Worm (Caenorhabditis elegans): ENCODE data around the gene Y22F5A.11.

Y22F5A.11 gene

DNA sequence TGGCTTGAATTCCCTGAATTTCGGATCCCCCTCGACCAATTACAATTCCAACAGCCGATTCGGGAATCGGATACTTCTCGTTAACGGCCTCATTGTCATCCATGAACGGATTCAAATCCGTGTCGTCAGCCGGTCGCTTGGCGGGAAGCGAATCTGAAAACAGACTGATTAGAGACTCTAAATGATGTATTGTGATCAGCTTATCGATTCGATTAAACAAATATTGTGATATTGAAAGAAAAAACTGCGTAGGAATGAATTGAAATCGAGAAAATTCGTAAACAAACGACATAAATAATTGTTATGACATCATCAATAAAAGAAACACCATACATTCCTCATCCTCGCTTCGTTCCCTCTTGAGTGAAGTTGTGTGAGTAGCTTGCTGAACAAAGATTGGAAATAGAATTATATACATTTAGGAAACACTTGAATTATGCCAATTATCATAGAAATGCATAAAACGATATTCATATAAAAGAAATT, 37.4 kb downstream of the Y22F5A.11 start:
- TF ChIP-seq Y55F3AM.14 (GFP tag; optimal IDR thresholded peaks at IDR 0.05) = no peak
- no peak for TF ChIP-seq fos-1 (tag; optimal IDR thresholded peaks at IDR 0.05)
- no peak for TF ChIP-seq sem-4 (tag; optimal IDR thresholded peaks at IDR 0.05)
- no peak for TF ChIP-seq R02D3.7 (tag; optimal IDR thresholded peaks at IDR 0.05)

DNA sequence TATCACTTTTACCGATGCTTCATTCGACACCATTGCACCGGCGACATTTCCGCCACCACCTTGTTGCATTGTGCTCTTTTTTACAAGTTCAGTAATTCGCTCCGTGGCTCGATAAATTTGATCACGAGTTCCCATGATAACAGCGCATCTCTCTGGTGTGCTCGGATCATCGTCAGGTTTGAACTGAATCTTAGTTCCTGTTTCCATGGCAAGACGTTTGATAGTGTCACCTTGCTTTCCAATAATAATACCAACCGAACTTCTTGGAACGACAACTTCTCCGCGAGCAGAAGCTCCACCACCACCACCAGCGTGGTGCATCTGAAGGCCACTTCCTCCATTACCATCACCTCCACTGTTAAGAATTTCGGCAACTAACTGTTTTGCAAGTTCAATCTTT, 38.3 kb downstream of the Y22F5A.11 start:
- TF ChIP-seq ceh-82 (tag; optimal IDR thresholded peaks at IDR 0.05) (no peak), nhr-12 (tag; optimal IDR thresholded peaks at IDR 0.05) (no peak), dmd-4 (tag; optimal IDR thresholded peaks at IDR 0.05) (no peak), gmeb-1 (tag; optimal IDR thresholded peaks at IDR 0.05) (no peak), crh-2 (tag; optimal IDR thresholded peaks at IDR 0.05) (no peak), unc-62 (GFP tag; optimal IDR thresholded peaks at IDR 0.05) (no peak), unc-39 (tag; optimal IDR thresholded peaks at IDR 0.05) (no peak), nhr-237 (tag; optimal IDR thresholded peaks at IDR 0.05) (no peak), nhr-10 (tag; optimal IDR thresholded peaks at IDR 0.05) (no peak), sma-3 (GFP tag; optimal IDR thresholded peaks at IDR 0.05) (no peak), skn-1 (tag; optimal IDR thresholded peaks at IDR 0.05) (no peak), mab-5 (tag; optimal IDR thresholded peaks at IDR 0.05) (no peak), egl-27 (tag; optimal IDR thresholded peaks at IDR 0.05) (no peak), ztf-1 (GFP tag; conservative IDR thresholded peaks at IDR 0.05) (no peak)

DNA sequence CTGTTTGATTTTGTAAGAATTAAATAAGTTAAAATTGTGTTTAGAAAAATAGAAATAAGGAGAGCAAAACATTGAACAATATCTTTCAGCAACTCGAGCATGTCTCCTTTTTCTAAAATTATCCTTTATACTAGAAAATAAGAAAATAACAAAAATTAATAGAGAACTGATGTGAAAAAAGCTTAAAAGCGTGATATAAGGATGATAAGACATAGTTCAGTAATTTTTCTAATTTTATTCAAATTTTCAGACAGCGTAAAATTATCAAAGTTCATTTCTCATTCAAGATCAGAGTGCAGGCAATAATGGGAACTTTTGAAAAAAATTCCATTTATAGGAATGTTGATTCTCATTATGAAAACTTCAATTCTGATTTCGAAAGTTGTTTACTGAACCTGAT, 42.1 kb downstream of the Y22F5A.11 start, which contains the start of gene str-182:
TSS of gene str-182 (minus strand) at position 101 of the 400 bp plus-strand sequence.
- TF ChIP-seq mab-5 (tag; optimal IDR thresholded peaks at IDR 0.05) = no peak

DNA sequence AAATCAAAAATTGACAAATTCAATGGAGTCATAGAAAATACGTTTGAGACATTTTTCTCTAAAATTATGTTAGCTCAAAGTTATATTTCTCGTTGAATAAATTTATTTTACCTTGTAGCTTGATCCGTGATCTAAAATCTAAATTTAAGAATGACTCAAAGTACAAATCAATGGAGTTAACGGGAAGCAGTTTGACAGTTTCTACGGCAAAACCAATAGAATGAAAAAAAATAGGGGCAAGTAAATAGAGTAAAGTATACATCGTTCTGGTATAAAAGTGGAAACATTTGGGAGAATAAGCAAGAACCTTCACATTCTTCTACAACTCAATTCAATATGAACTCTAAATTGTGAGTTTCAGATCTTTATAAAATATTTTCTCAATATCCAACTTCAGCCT, 44.5 kb downstream of the Y22F5A.11 start, which contains the start of gene fipr-6:
TSS of gene fipr-6 (plus strand) at position 301 of the 400 bp plus-strand sequence.
- no peak for TF ChIP-seq elt-1 (tag; optimal IDR thresholded peaks at IDR 0.05)
- TF ChIP-seq unc-55 (GFP tag; optimal IDR thresholded peaks at IDR 0.05) = no peak
- no peak for TF ChIP-seq lin-11 (tag; optimal IDR thresholded peaks at IDR 0.05)
- no peak for TF ChIP-seq unc-39 (tag; optimal IDR thresholded peaks at IDR 0.05)
- no peak for TF ChIP-seq nhr-10 (tag; optimal IDR thresholded peaks at IDR 0.05)
- TF ChIP-seq nhr-23 (tag; optimal IDR thresholded peaks at IDR 0.05) = no peak
- no peak for TF ChIP-seq mbf-1 (tag; optimal IDR thresholded peaks at IDR 0.05)
- no peak for TF ChIP-seq nhr-6 (tag; optimal IDR thresholded peaks at IDR 0.05)

DNA sequence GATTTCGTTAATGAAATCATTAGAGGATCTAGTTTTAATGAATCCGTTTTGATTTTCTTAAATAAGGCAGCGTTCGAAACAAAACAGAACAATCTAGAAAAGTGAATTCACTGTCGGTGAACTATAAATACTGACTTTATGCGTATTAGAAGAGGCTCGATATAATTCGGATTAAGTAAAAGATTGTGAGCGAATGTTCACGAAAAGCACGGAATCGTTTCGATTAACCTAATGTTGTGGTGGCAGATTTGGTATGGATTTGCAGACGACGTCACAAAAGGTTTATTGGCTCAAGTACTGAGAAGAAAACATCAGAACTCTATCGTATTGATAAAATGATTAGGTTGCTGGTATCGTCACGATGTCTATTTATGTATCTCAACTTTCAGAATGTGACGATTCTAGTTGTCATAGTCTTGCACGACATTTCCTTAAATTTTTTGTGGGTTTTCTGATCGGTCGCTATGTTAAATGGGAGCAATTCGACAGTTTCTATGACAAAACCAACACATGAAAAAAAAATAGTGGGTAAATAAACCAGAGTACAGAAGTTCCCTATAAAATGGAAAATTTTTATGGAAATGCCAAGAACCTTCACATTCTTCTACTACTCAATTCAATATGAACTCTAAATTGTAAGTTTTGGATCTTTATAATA, 46.1 kb downstream of the Y22F5A.11 start, which contains the start of the genes pyt-1 and fipr-7:
TSS of gene pyt-1 (minus strand) at position 101 of the 658 bp plus-strand sequence.
TSS of gene fipr-7 (plus strand) at position 608 of the 658 bp plus-strand sequence.
- TF ChIP-seq skn-1 (tag; optimal IDR thresholded peaks at IDR 0.05) (no peak), mdl-1 (tag; optimal IDR thresholded peaks at IDR 0.05) (no peak), sma-3 (GFP tag; optimal IDR thresholded peaks at IDR 0.05) (no peak), unc-55 (GFP tag; optimal IDR thresholded peaks at IDR 0.05) (no peak), nhr-23 (tag; optimal IDR thresholded peaks at IDR 0.05) (no peak)

DNA sequence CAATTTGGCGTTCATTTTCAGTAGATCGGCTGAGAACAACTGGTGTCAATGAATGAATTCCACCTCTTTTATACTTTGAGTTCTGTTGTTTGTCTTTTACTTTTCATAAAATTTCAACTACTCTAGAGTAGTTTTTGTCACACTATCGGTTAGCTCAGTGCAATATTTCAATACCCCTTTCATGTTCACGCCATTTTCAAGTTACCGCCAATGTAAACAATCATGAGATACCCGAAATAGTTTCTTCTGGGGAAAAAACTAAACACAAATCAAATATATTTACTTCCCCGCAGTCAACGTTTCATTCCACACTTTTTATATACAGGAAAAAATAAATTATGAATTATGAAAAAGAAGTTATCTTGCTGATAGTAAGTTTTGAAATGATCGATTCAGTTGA, 47.1 kb downstream of the Y22F5A.11 start, which contains the start of gene fipr-4:
TSS of gene fipr-4 (minus strand) at position 101 of the 400 bp plus-strand sequence.
- TF ChIP-seq sma-9 (GFP tag; optimal IDR thresholded peaks at IDR 0.05) = no peak
- no peak for TF ChIP-seq sma-9 (tag; optimal IDR thresholded peaks at IDR 0.05)
- peak; percentile 9 for TF ChIP-seq F13H6.1 (tag; optimal IDR thresholded peaks at IDR 0.05)

DNA sequence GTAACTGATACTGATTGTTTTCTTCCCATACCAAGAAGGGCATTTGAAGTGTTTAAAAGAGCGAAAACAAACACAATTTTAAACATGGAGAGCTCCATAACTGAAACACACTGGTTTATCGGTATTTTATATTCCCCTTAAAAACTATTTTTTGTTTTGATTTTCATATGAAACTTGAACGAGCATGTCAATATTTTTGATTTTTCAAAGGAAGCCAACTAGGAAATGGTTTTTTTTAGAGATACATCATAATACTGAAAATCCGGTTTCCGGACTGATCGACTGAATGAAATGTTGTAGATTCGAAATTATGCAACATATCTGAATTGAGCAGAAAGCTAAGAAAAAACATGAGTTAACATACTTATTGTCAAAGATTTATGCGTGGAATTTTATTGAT, 48.1 kb downstream of the Y22F5A.11 start, which contains the start of gene ttr-19:
TSS of gene ttr-19 (minus strand) at position 101 of the 400 bp plus-strand sequence.
- TF ChIP-seq lsy-2 (tag; optimal IDR thresholded peaks at IDR 0.05) = no peak

Measured in whole organism, L2 larva.